Fruit fly (Drosophila melanogaster) whole organism, embryonic: ENCODE measurements around the gene CG42693.

Experiments used
- CG12155 ChIP-seq: fragments of 200-800 bp; sonication (Bioruptor generic); optimal IDR thresholded peaks from 3 replicates; lab custom pipeline; 2016; ENCODE audit warnings: missing biosample characterization, missing genetic modification characterization
- CG12659 ChIP-seq: fragments of 200-800 bp; sonication (Bioruptor generic); optimal IDR thresholded peaks from 3 replicates; lab custom pipeline; 2017; ENCODE audit warnings: mild to moderate bottlenecking, missing biosample characterization, missing genetic modification reagents, missing genetic modification characterization
- CG13123 ChIP-seq: fragments of 200-800 bp; sonication (Bioruptor generic); optimal IDR thresholded peaks from 2 replicates; lab custom pipeline; 2016; ENCODE audit warnings: missing biosample characterization, missing genetic modification characterization
- CG13775 ChIP-seq: fragments of 200-800 bp; sonication (Bioruptor generic); optimal IDR thresholded peaks from 3 replicates; lab custom pipeline; 2017; ENCODE audit warnings: missing biosample characterization, mild to moderate bottlenecking, missing genetic modification characterization
- CG15514 ChIP-seq: fragments of 200-800 bp; sonication (Bioruptor generic); optimal IDR thresholded peaks from 3 replicates; lab custom pipeline; 2017; ENCODE audit warnings: missing biosample characterization, missing genetic modification characterization, mild to moderate bottlenecking, moderate library complexity, missing genetic modification reagents
- CG15601 ChIP-seq: fragments of 200-800 bp; sonication (Bioruptor generic); optimal IDR thresholded peaks from 3 replicates; lab custom pipeline; 2019; ENCODE audit warnings: missing biosample characterization, mild to moderate bottlenecking, missing genetic modification characterization, moderate library complexity
- CG16815 ChIP-seq: fragments of 200-800 bp; sonication (Bioruptor generic); optimal IDR thresholded peaks from 3 replicates; lab custom pipeline; 2017; ENCODE audit warnings: missing biosample characterization, mild to moderate bottlenecking, missing genetic modification characterization
- CG17612 ChIP-seq: fragments of 200-800 bp; sonication (Bioruptor generic); IDR thresholded peaks from 2 replicates; pipeline ENCODE4 v1.3.6; 2022; ENCODE audit warnings: missing biosample characterization, missing genetic modification characterization
- CG2678 ChIP-seq: fragments of 200-800 bp; sonication (Bioruptor generic); optimal IDR thresholded peaks from 3 replicates; lab custom pipeline; 2019; ENCODE audit warnings: missing biosample characterization, mild to moderate bottlenecking, missing genetic modification characterization, moderate library complexity
- CG30020 ChIP-seq: fragments of 200-800 bp; optimal IDR thresholded peaks from 2 replicates; lab custom pipeline; 2019; ENCODE audit warnings: missing biosample characterization, mild to moderate bottlenecking, missing genetic modification characterization, moderate library complexity
- CG30403 ChIP-seq: fragments of 200-800 bp; sonication (Bioruptor generic); optimal IDR thresholded peaks from 3 replicates; lab custom pipeline; 2016; ENCODE audit warnings: missing biosample characterization, missing genetic modification characterization
- CG3163 ChIP-seq: fragments of 200-800 bp; sonication (Bioruptor generic); optimal IDR thresholded peaks from 3 replicates; lab custom pipeline; 2016; ENCODE audit warnings: missing biosample characterization, missing genetic modification characterization
- CG7372 ChIP-seq: fragments of 200-800 bp; sonication (Bioruptor generic); IDR thresholded peaks from 2 replicates; pipeline ENCODE4 v1.3.6; 2022; ENCODE audit warnings: missing biosample characterization, missing genetic modification characterization
- CG8359 ChIP-seq: fragments of 200-800 bp; sonication (Bioruptor generic); optimal IDR thresholded peaks from 2 replicates; lab custom pipeline; 2017; ENCODE audit warnings: missing biosample characterization, mild to moderate bottlenecking, missing genetic modification characterization, borderline replicate concordance
- CG8388 ChIP-seq: fragments of 200-800 bp; sonication (Bioruptor generic); optimal IDR thresholded peaks from 2 replicates; lab custom pipeline; 2019; ENCODE audit warnings: missing biosample characterization, mild to moderate bottlenecking, missing genetic modification characterization, moderate library complexity
- Camta ChIP-seq: fragments of 200-800 bp; sonication (Bioruptor generic); optimal IDR thresholded peaks from 2 replicates; lab custom pipeline; 2016; ENCODE audit warnings: missing biosample characterization, missing genetic modification characterization
- D ChIP-seq, 2 experiments: fragments of 200-800 bp in 1 of 2; fragments of >200 bp in 1 of 2; sonication (Bioruptor generic) in 1 of 2; optimal IDR thresholded peaks; 2 replicates in 1 of 2; 3 replicates in 1 of 2; lab custom pipeline; 2017; ENCODE audit warnings: mild to moderate bottlenecking in 1 of 2, missing biosample characterization in 1 of 2, missing genetic modification characterization in 1 of 2, missing genetic modification reagents in 1 of 2
- Elba2 ChIP-seq: fragments of 200-800 bp; sonication (Bioruptor generic); optimal IDR thresholded peaks from 3 replicates; lab custom pipeline; 2016; ENCODE audit warnings: missing biosample characterization, missing genetic modification characterization
- Gsc ChIP-seq: fragments of 200-800 bp; sonication (Bioruptor generic); IDR thresholded peaks from 2 replicates; pipeline ENCODE4 v1.3.6; 2022; ENCODE audit warnings: missing biosample characterization, missing genetic modification characterization
- Hr3 ChIP-seq: fragments of 200-800 bp; sonication (Bioruptor generic); optimal IDR thresholded peaks from 3 replicates; lab custom pipeline; 2016; ENCODE audit warnings: missing biosample characterization, missing genetic modification characterization
- NC2β ChIP-seq: fragments of 200-800 bp; sonication (Bioruptor generic); optimal IDR thresholded peaks from 2 replicates; lab custom pipeline; 2016; ENCODE audit warnings: missing biosample characterization, missing genetic modification characterization
- Ssrp ChIP-seq: fragments of 200-800 bp; sonication (Bioruptor generic); optimal IDR thresholded peaks from 2 replicates; lab custom pipeline; 2018; ENCODE audit warnings: missing biosample characterization, mild to moderate bottlenecking, missing genetic modification characterization, moderate library complexity
- TFAM ChIP-seq: fragments of 200-800 bp; sonication (Bioruptor generic); optimal IDR thresholded peaks from 2 replicates; lab custom pipeline; 2017; ENCODE audit warnings: missing biosample characterization, missing genetic modification characterization, inconsistent platforms
- Tbp ChIP-seq: fragments of >200 bp; optimal IDR thresholded peaks from 2 replicates; lab custom pipeline; 2018; ENCODE audit warnings: missing biosample characterization, missing genetic modification characterization
- Trl ChIP-seq, 3 experiments: fragments of >200 bp in 2 of 3; fragments of 200-800 bp in 1 of 3; sonication (Bioruptor generic) in 1 of 3; optimal IDR thresholded peaks; 2 replicates in 1 of 3; 3 replicates in 2 of 3; lab custom pipeline; 2016 to 2017; ENCODE audit warnings: missing biosample characterization in 1 of 3, missing genetic modification characterization in 1 of 3
- Usf ChIP-seq: fragments of 200-800 bp; sonication (Bioruptor generic); optimal IDR thresholded peaks from 2 replicates; lab custom pipeline; 2017; ENCODE audit warnings: missing genotype, missing biosample characterization, missing genetic modification characterization
- Xrp1 ChIP-seq: fragments of 200-800 bp; sonication (Bioruptor generic); IDR thresholded peaks from 2 replicates; pipeline ENCODE4 v1.3.6; 2022; ENCODE audit warnings: missing biosample characterization, missing genetic modification characterization
- ac ChIP-seq: fragments of 200-800 bp; sonication (Bioruptor generic); optimal IDR thresholded peaks from 3 replicates; lab custom pipeline; 2017; ENCODE audit warnings: missing biosample characterization, mild to moderate bottlenecking, missing genetic modification characterization
- bcd ChIP-seq: fragments of 200-800 bp; sonication (Bioruptor generic); optimal IDR thresholded peaks from 2 replicates; lab custom pipeline; 2017; ENCODE audit warnings: missing biosample characterization, mild to moderate bottlenecking, missing genetic modification characterization
- dm ChIP-seq: fragments of 200-800 bp; sonication (Bioruptor generic); optimal IDR thresholded peaks from 3 replicates; lab custom pipeline; 2016; ENCODE audit warnings: missing biosample characterization, missing genetic modification characterization
- esg ChIP-seq: fragments of 200-800 bp; sonication (Bioruptor generic); conservative IDR thresholded peaks from 2 replicates; pipeline ENCODE4 v1.3.6; 2022; ENCODE audit warnings: missing biosample characterization, missing genetic modification characterization
- fd3F ChIP-seq: fragments of 200-800 bp; sonication (Bioruptor generic); optimal IDR thresholded peaks from 2 replicates; lab custom pipeline; 2018; ENCODE audit warnings: missing biosample characterization, mild to moderate bottlenecking, missing genetic modification characterization, moderate library complexity
- gcm ChIP-seq: fragments of 200-800 bp; sonication (Bioruptor generic); optimal IDR thresholded peaks from 2 replicates; lab custom pipeline; 2019; ENCODE audit warnings: missing biosample characterization, mild to moderate bottlenecking, missing genetic modification characterization, moderate library complexity
- gem ChIP-seq: fragments of 200-800 bp; sonication (Bioruptor generic); optimal IDR thresholded peaks from 2 replicates; lab custom pipeline; 2019; ENCODE audit warnings: missing biosample characterization, mild to moderate bottlenecking, missing genetic modification characterization, moderate library complexity
- gt ChIP-seq: fragments of 200-800 bp; sonication (Bioruptor generic); IDR thresholded peaks from 2 replicates; pipeline ENCODE4 v1.3.6; 2022; ENCODE audit warnings: missing biosample characterization, missing genetic modification characterization
- lmd ChIP-seq: fragments of 200-800 bp; sonication (Bioruptor generic); IDR thresholded peaks from 2 replicates; pipeline ENCODE4 v1.3.6; 2022; ENCODE audit warnings: missing biosample characterization, missing genetic modification characterization
- phol ChIP-seq: fragments of 200-800 bp; sonication (Bioruptor generic); optimal IDR thresholded peaks from 3 replicates; lab custom pipeline; 2018; ENCODE audit warnings: missing biosample characterization, mild to moderate bottlenecking, missing genetic modification characterization, moderate library complexity
- prd ChIP-seq, 3 experiments: fragments of >200 bp in 2 of 3; fragments of 200-800 bp in 1 of 3; sonication (Bioruptor generic) in 1 of 3; optimal IDR thresholded peaks in 2 of 3; IDR thresholded peaks in 1 of 3; 2 replicates in 2 of 3; 3 replicates in 1 of 3; pipeline versions ENCODE4 v1.3.6 to Lab custom; 2017 to 2022; ENCODE audit warnings: missing biosample characterization in 1 of 3, missing genetic modification characterization in 1 of 3
- pros ChIP-seq: fragments of 200-800 bp; sonication (Bioruptor generic); optimal IDR thresholded peaks from 3 replicates; lab custom pipeline; 2019; ENCODE audit warnings: missing biosample characterization, mild to moderate bottlenecking, missing genetic modification characterization, moderate library complexity
- ranshi ChIP-seq: fragments of 200-800 bp; sonication (Bioruptor generic); IDR thresholded peaks from 2 replicates; pipeline ENCODE4 v1.3.6; 2022; ENCODE audit warnings: missing biosample characterization, missing genetic modification characterization
- sisA ChIP-seq: fragments of 200-800 bp; sonication (Bioruptor generic); IDR thresholded peaks from 2 replicates; pipeline ENCODE4 v1.3.6; 2022; ENCODE audit warnings: missing biosample characterization, missing genetic modification characterization
- sna ChIP-seq: fragments of 200-800 bp; sonication (Bioruptor generic); IDR thresholded peaks from 2 replicates; pipeline ENCODE4 v1.3.6; 2022; ENCODE audit warnings: missing biosample characterization, missing genetic modification characterization; ENCODE audit not compliant: partially characterized antibody
- stwl ChIP-seq: fragments of 200-800 bp; sonication (Bioruptor generic); optimal IDR thresholded peaks from 3 replicates; lab custom pipeline; 2018; ENCODE audit warnings: missing biosample characterization, mild to moderate bottlenecking, missing genetic modification characterization, moderate library complexity
- tll ChIP-seq, 2 experiments: fragments of 200-800 bp in 1 of 2; fragments of >200 bp in 1 of 2; sonication (Bioruptor generic) in 1 of 2; optimal IDR thresholded peaks; 2 replicates each; lab custom pipeline; 2017 to 2019; ENCODE audit warnings: missing biosample characterization in 2 of 2, missing genetic modification characterization in 2 of 2, mild to moderate bottlenecking in 1 of 2, moderate library complexity in 1 of 2
- unpg ChIP-seq: fragments of 200-800 bp; sonication (Bioruptor generic); optimal IDR thresholded peaks from 3 replicates; lab custom pipeline; 2018; ENCODE audit warnings: missing biosample characterization, mild to moderate bottlenecking, missing genetic modification characterization, moderate library complexity
- zen ChIP-seq: fragments of 200-800 bp; sonication (Bioruptor generic); optimal IDR thresholded peaks from 3 replicates; lab custom pipeline; 2018; ENCODE audit warnings: missing biosample characterization, mild to moderate bottlenecking, missing genetic modification characterization, moderate library complexity
- zf30C ChIP-seq: fragments of 200-800 bp; sonication (Bioruptor generic); optimal IDR thresholded peaks from 3 replicates; lab custom pipeline; 2018; ENCODE audit warnings: missing biosample characterization, mild to moderate bottlenecking, missing genetic modification characterization

Gene CG42693

DNA sequence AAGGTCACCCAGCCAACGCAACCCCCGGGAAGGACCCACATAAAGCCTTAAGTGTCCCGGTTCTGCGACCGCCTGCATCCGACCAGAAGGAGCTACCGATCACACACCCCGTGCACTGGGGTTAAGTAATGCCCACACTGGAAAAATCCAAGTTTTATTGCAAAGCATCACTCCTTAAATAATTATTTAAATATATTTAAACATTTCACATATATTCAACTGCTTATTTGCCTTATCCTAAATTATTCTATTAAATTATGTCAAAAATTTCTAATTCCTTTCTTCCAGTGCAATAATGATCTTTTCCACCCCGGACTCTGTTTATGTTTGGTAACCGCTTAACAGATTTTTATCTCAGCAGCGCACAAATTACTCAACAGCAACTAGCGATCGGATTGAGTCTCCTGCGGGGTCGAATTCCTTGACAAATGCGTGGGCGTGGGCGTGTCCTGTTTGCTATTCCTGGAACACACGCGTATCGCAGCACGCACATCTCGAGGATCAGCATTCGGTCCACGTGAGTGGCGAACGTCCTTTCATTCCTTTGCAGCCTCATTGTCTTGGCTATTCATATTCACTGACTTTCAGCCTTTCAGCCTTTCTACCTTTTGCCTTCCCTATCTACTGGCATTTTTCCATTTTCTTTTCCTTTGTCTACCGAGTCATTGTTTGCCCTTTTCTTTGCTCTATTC is 3.5 kb downstream of the CG42693 start (continued):
- no peak for TF ChIP-seq CG30020
- peak; percentile 84 for TF ChIP-seq D (optimal IDR thresholded peaks at IDR 0.05; lab: Kevin White, UChicago)
- peak; percentile 49 for TF ChIP-seq D (GFP tag; optimal IDR thresholded peaks at IDR 0.05; lab: Kevin White, UChicago)
- TF ChIP-seq CG17612 (GFP tag; lab: Robert Waterston, UW), result no peak
- TF ChIP-seq CG13775 (GFP tag; lab: Kevin White, UChicago), result peak; percentile 62
- peak; percentile 24 for TF ChIP-seq CG15601 (tag; lab: Kevin White, UChicago)
- TF ChIP-seq lmd (GFP tag; lab: Robert Waterston, UW), result no peak; the same call in 1 of the 2 replicates
- TF ChIP-seq Xrp1 (GFP tag; lab: Robert Waterston, UW), result peak; percentile 89
- peak; percentile 77 for TF ChIP-seq pros (GFP tag; lab: Kevin White, UChicago)
- peak; percentile 69 for TF ChIP-seq phol (tag; lab: Kevin White, UChicago)
- TF ChIP-seq fd3F, result no peak
- TF ChIP-seq sisA (GFP tag; lab: Robert Waterston, UW), result 0 out of 2 replicates have a peak, but pooled peaks have one; percentile 15
- TF ChIP-seq CG3163 (GFP tag; lab: Kevin White, UChicago), result no peak
- peak; percentile 1 for TF ChIP-seq CG2678 (tag; lab: Kevin White, UChicago)
- peak; percentile 39; the same call in 1 of the 2 replicates for TF ChIP-seq ranshi
- no peak for TF ChIP-seq NC2β (GFP tag; lab: Kevin White, UChicago)
- TF ChIP-seq tll (GFP tag; optimal IDR thresholded peaks at IDR 0.05; lab: Kevin White, UChicago), result peak in 1 of 2 experiments; percentile 100
- peak; percentile 50 for TF ChIP-seq stwl (tag; lab: Kevin White, UChicago)
- TF ChIP-seq Hr3 (GFP tag; lab: Kevin White, UChicago), result peak; percentile 44
- peak; percentile 51 for TF ChIP-seq Ssrp (tag; lab: Kevin White, UChicago)
- peak; percentile 79 for TF ChIP-seq ac
- TF ChIP-seq unpg (GFP tag; lab: Kevin White, UChicago), result peak; percentile 48
- no peak for TF ChIP-seq CG12659
- TF ChIP-seq bcd (GFP tag; lab: Kevin White, UChicago), result peak; percentile 11
- peak; percentile 28 for TF ChIP-seq CG30403 (GFP tag; lab: Kevin White, UChicago)
- TF ChIP-seq dm, result no peak
- TF ChIP-seq esg (GFP tag; lab: Robert Waterston, UW), result 0 out of 2 replicates have a peak, but pooled peaks have one; percentile 5
- peak; percentile 76 for TF ChIP-seq CG16815
- TF ChIP-seq Tbp (GFP tag; lab: Kevin White, UChicago), result no peak
- TF ChIP-seq zen (tag; lab: Kevin White, UChicago), result peak; percentile 88
- no peak for TF ChIP-seq Camta (GFP tag; lab: Kevin White, UChicago)
- TF ChIP-seq CG12155 (GFP tag; lab: Kevin White, UChicago), result peak; percentile 23
- peak; percentile 38; the same call in 1 of the 2 replicates for TF ChIP-seq gt (GFP tag; lab: Robert Waterston, UW)
- no peak for TF ChIP-seq CG15514 (GFP tag; lab: Kevin White, UChicago)
- peak; percentile 20 for TF ChIP-seq CG8359 (GFP tag; lab: Kevin White, UChicago)
- peak; percentile 7 for TF ChIP-seq CG13123 (GFP tag; lab: Kevin White, UChicago)
- peak; percentile 88 for TF ChIP-seq zf30C
- TF ChIP-seq CG8388 (GFP tag; lab: Kevin White, UChicago), result peak; percentile 48
- no peak for TF ChIP-seq TFAM (GFP tag; lab: Kevin White, UChicago)
- TF ChIP-seq Gsc (GFP tag; lab: Robert Waterston, UW), result no peak
- TF ChIP-seq Elba2 (GFP tag; lab: Kevin White, UChicago), result peak; percentile 36
- TF ChIP-seq Usf (GFP tag; lab: Kevin White, UChicago), result peak; percentile 32
- TF ChIP-seq prd (optimal IDR thresholded peaks at IDR 0.05; lab: Kevin White, UChicago), result no peak
- peak; percentile 85 for TF ChIP-seq prd (GFP tag; IDR thresholded peaks at IDR 0.05; lab: Robert Waterston, UW)
- no peak for TF ChIP-seq sna (GFP tag; lab: Robert Waterston, UW)
- peak; percentile 72 for TF ChIP-seq gcm (GFP tag; lab: Kevin White, UChicago)
- peak; percentile 79 for TF ChIP-seq gem
- no peak for TF ChIP-seq Trl (optimal IDR thresholded peaks at IDR 0.05; lab: Kevin White, UChicago)
- no peak for TF ChIP-seq Trl (GFP tag; optimal IDR thresholded peaks at IDR 0.05; lab: Kevin White, UChicago)
- TF ChIP-seq CG7372, result no peak
